Worm (Caenorhabditis elegans): Measurements from ENCODE around the gene srh-137.

DNA sequence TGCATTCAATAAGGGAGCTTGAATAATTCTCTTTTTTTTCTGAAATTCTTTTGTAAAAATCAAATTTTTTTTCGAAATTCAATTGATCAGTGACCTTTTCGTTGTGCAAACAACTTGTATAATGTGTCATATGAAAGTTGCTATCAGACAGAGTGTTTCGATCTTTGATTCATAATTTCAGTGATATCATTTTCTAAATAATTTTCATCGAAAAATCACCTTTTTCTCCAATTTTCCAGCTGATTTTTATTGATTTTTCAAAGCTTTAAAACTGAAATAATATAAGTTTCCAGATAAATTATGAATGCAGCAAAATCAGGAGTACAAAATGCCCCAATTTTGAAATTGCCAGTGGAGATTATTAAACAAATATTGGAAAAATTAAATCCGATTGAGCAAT lies 12.0 kb upstream of the srh-137 start, which contains the start of gene fbxa-127:
- no peak for TF ChIP-seq mdl-1 (tag; optimal IDR thresholded peaks at IDR 0.05)
- no peak for TF ChIP-seq unc-39 (tag; optimal IDR thresholded peaks at IDR 0.05)
- no peak for TF ChIP-seq aly-2 (tag; optimal IDR thresholded peaks at IDR 0.05)
- TF ChIP-seq pqm-1 (tag; optimal IDR thresholded peaks at IDR 0.05): peak; percentile 26
- no peak for TF ChIP-seq ztf-4 (tag; optimal IDR thresholded peaks at IDR 0.05)
- TF ChIP-seq pha-4 (tag; optimal IDR thresholded peaks at IDR 0.05): no peak
- no peak for TF ChIP-seq lin-15B (tag; optimal IDR thresholded peaks at IDR 0.05)
- no peak for TF ChIP-seq ZK546.5 (tag; optimal IDR thresholded peaks at IDR 0.05)
